Worm (Caenorhabditis elegans) whole organism, early embryonic: ENCODE results near the gene T23F4.2.
A peak's percentile ranks its signal among the peaks of the same experiment; 100 is the strongest.

ENCODE experiments used
- B0310.2 ChIP-seq: sonication (generic microtip); optimal IDR thresholded peaks from 2 replicates; lab custom pipeline; 2016; ENCODE audit warnings: mild to moderate bottlenecking, missing genetic modification characterization, missing compliant biosample characterization
- F13C5.2 ChIP-seq: sonication (generic microtip); optimal IDR thresholded peaks from 2 replicates; lab custom pipeline; 2017; ENCODE audit warnings: mild to moderate bottlenecking, missing genetic modification characterization, inconsistent platforms, missing compliant biosample characterization
- aly-1 ChIP-seq: sonication (generic microtip); optimal IDR thresholded peaks from 2 replicates; lab custom pipeline; 2016; ENCODE audit warnings: missing genetic modification characterization, missing compliant biosample characterization
- ama-1 ChIP-seq: fragments of 150-350 bp; optimal IDR thresholded peaks from 2 replicates; lab custom pipeline; 2014
- ceh-13 ChIP-seq: fragments of 200-800 bp; sonication (Bioruptor generic); optimal IDR thresholded peaks from 2 replicates; lab custom pipeline; 2018; ENCODE audit warnings: mild to moderate bottlenecking, missing genetic modification characterization, missing compliant biosample characterization
- ceh-36 ChIP-seq: sonication (generic microtip); optimal IDR thresholded peaks from 2 replicates; lab custom pipeline; 2016; ENCODE audit warnings: missing genetic modification characterization, inconsistent platforms, missing compliant biosample characterization
- ets-7 ChIP-seq: sonication (generic microtip); optimal IDR thresholded peaks from 2 replicates; lab custom pipeline; 2016; ENCODE audit warnings: missing genotype, missing genetic modification characterization, missing compliant biosample characterization
- flt-1 ChIP-seq: fragments of 200-800 bp; sonication (Bioruptor generic); IDR thresholded peaks from 2 replicates; pipeline ENCODE4 v1.3.6; 2022; ENCODE audit warnings: missing genetic modification characterization, missing compliant biosample characterization
- hmbx-1 ChIP-seq: sonication (generic microtip); optimal IDR thresholded peaks from 2 replicates; lab custom pipeline; 2016; ENCODE audit warnings: mild to moderate bottlenecking, missing genetic modification characterization, missing compliant biosample characterization
- hmg-4 ChIP-seq: fragments of 200-800 bp; sonication (Bioruptor generic); optimal IDR thresholded peaks from 2 replicates; lab custom pipeline; 2018; ENCODE audit warnings: mild to moderate bottlenecking, missing genetic modification characterization, missing compliant biosample characterization
- hnd-1 ChIP-seq: sonication (generic microtip); optimal IDR thresholded peaks from 2 replicates; lab custom pipeline; 2016; ENCODE audit warnings: missing genetic modification characterization, missing compliant biosample characterization
- pes-1 ChIP-seq: fragments of 200-800 bp; sonication (Bioruptor generic); IDR thresholded peaks from 2 replicates; pipeline ENCODE4 v1.3.6; 2022; ENCODE audit warnings: missing genetic modification reagents, missing genetic modification characterization, missing compliant biosample characterization
- scrt-1 ChIP-seq: fragments of 200-800 bp; sonication (Bioruptor generic); IDR thresholded peaks from 2 replicates; pipeline ENCODE4 v1.3.6; 2022; ENCODE audit warnings: missing genetic modification characterization, missing compliant biosample characterization
- sea-1 ChIP-seq: fragments of 200-800 bp; sonication (Bioruptor generic); conservative IDR thresholded peaks from 2 replicates; pipeline ENCODE4 v1.3.6; 2022; ENCODE audit warnings: missing genetic modification characterization, missing compliant biosample characterization
- tbx-11 ChIP-seq: fragments of 200-800 bp; sonication (Bioruptor generic); IDR thresholded peaks from 2 replicates; pipeline ENCODE4 v1.3.6; 2022; ENCODE audit warnings: missing genetic modification characterization, missing compliant biosample characterization
- tbx-37 ChIP-seq: fragments of 200-800 bp; sonication (Bioruptor generic); conservative IDR thresholded peaks from 2 replicates; pipeline ENCODE4 v1.3.6; 2022; ENCODE audit warnings: missing genetic modification reagents, missing genetic modification characterization, missing compliant biosample characterization
- tra-4 ChIP-seq: sonication (generic microtip); optimal IDR thresholded peaks from 2 replicates; lab custom pipeline; 2017; ENCODE audit warnings: missing genetic modification characterization, missing compliant biosample characterization

T23F4.2 gene

ce11 chrII:1130241-1130640 lies 33.1 kb upstream of the T23F4.2 start:
- TF ChIP-seq sea-1 (GFP tag; lab: Robert Waterston, UW), result no peak
- no peak for TF ChIP-seq hmbx-1 (tag; lab: Kevin White, UChicago)
- no peak for TF ChIP-seq tbx-11 (GFP tag; lab: Robert Waterston, UW)
- TF ChIP-seq hnd-1 (tag; lab: Kevin White, UChicago), result no peak
- no peak for TF ChIP-seq F13C5.2
- TF ChIP-seq tra-4 (tag; lab: Kevin White, UChicago), result no peak
- no peak for TF ChIP-seq tbx-37 (GFP tag; lab: Robert Waterston, UW)
- TF ChIP-seq B0310.2 (tag; lab: Kevin White, UChicago), result no peak
- no peak for TF ChIP-seq pes-1 (GFP tag; lab: Robert Waterston, UW)
- TF ChIP-seq scrt-1, result no peak
- no peak for TF ChIP-seq ceh-36 (tag; lab: Kevin White, UChicago)
- TF ChIP-seq ceh-13 (GFP tag; lab: Kevin White, UChicago), result no peak

DNA sequence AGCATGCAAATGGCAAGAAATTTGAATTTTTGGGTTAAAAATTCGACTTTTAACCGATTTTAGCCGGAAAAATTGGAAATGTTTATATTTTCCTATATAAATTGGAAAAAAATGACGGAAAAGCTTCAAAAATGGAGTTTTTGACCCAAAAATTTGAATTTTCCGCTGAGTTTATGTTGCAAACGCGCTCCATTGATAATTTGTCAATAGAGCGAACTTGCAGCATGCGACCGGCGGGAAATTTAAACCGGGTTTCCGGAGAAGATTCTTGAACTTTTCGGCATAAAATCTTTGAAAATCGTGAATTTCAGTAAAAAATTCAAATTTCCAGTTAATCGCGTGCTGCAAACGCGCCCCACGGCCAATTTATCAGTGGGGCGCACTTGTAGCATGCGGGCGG lies 32.0 kb upstream of the T23F4.2 start:
- TF ChIP-seq ceh-36 (tag; lab: Kevin White, UChicago), result no peak
- no peak for TF ChIP-seq sea-1 (GFP tag; lab: Robert Waterston, UW)
- no peak for TF ChIP-seq tbx-37 (GFP tag; lab: Robert Waterston, UW)
- no peak for TF ChIP-seq ceh-13 (GFP tag; lab: Kevin White, UChicago)
- TF ChIP-seq F13C5.2, result no peak
- no peak for TF ChIP-seq scrt-1
- no peak for TF ChIP-seq hmbx-1 (tag; lab: Kevin White, UChicago)
- no peak for TF ChIP-seq tra-4 (tag; lab: Kevin White, UChicago)
- TF ChIP-seq hmg-4 (GFP tag; lab: Kevin White, UChicago), result no peak
- no peak for TF ChIP-seq pes-1 (GFP tag; lab: Robert Waterston, UW)
- no peak for TF ChIP-seq tbx-11 (GFP tag; lab: Robert Waterston, UW)
- TF ChIP-seq ets-7, result no peak
- no peak for TF ChIP-seq hnd-1 (tag; lab: Kevin White, UChicago)
- no peak for TF ChIP-seq aly-1 (tag; lab: Kevin White, UChicago)
- no peak for TF ChIP-seq flt-1 (GFP tag; lab: Robert Waterston, UW)
- no peak for TF ChIP-seq ama-1 (lab: Kevin White, UChicago)
- TF ChIP-seq B0310.2 (tag; lab: Kevin White, UChicago), result no peak

DNA sequence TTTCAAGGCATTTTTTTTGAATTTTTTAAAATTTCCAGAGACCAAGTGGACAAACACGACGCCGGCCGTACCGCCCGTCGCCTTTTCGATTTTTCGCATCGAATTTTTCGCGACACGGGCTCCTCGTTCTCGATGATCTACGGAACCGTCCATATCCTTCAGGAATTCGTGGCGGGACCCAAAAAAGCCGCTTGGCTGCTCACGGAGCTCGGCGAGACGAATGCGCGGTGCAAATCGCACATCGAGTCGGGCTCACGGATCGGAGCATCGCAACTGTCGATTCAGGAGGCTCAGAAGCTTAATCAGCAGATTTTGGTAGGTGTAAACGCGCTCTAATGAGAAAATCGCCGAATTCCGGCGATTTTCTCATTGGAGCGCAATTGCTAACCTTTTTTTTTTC lies 31.6 kb upstream of the T23F4.2 start:
- TF ChIP-seq sea-1 (GFP tag; lab: Robert Waterston, UW) (no peak), hnd-1 (tag; lab: Kevin White, UChicago) (no peak), B0310.2 (tag; lab: Kevin White, UChicago) (no peak), ets-7 (no peak), scrt-1 (no peak), tra-4 (tag; lab: Kevin White, UChicago) (no peak), tbx-11 (GFP tag; lab: Robert Waterston, UW) (no peak), tbx-37 (GFP tag; lab: Robert Waterston, UW) (no peak), hmg-4 (GFP tag; lab: Kevin White, UChicago) (no peak), F13C5.2 (no peak), ceh-36 (tag; lab: Kevin White, UChicago) (no peak), ceh-13 (GFP tag; lab: Kevin White, UChicago) (no peak), pes-1 (GFP tag; lab: Robert Waterston, UW) (no peak)

ce11 chrII:1132750-1133149 lies 30.6 kb upstream of the T23F4.2 start:
- no peak for TF ChIP-seq hmbx-1 (tag; lab: Kevin White, UChicago)
- TF ChIP-seq tra-4 (tag; lab: Kevin White, UChicago), result no peak
- no peak for TF ChIP-seq ceh-36 (tag; lab: Kevin White, UChicago)
- no peak for TF ChIP-seq ama-1 (lab: Kevin White, UChicago)
- no peak for TF ChIP-seq scrt-1
- TF ChIP-seq aly-1 (tag; lab: Kevin White, UChicago), result no peak
- TF ChIP-seq F13C5.2, result no peak

- TF ChIP-seq hmbx-1 (tag; lab: Kevin White, UChicago) (no peak), aly-1 (tag; lab: Kevin White, UChicago) (no peak), ceh-36 (tag; lab: Kevin White, UChicago) (no peak), hmg-4 (GFP tag; lab: Kevin White, UChicago) (no peak), ceh-13 (GFP tag; lab: Kevin White, UChicago) (no peak), tbx-37 (GFP tag; lab: Robert Waterston, UW) (no peak), scrt-1 (no peak), tra-4 (tag; lab: Kevin White, UChicago) (no peak), flt-1 (GFP tag; lab: Robert Waterston, UW) (no peak), ama-1 (lab: Kevin White, UChicago) (no peak), sea-1 (GFP tag; lab: Robert Waterston, UW) (no peak), pes-1 (GFP tag; lab: Robert Waterston, UW) (no peak)
Measured at ce11 chrII:1133295-1133694, 30.1 kb upstream of the T23F4.2 start.

ce11 chrII:1134314-1135108 lies 28.9 kb upstream of the T23F4.2 start:
- peak; percentile 4 for TF ChIP-seq ets-7
- 0 out of 2 replicates have a peak, but pooled peaks have one; percentile 9 for TF ChIP-seq sea-1 (GFP tag; lab: Robert Waterston, UW)
- peak; percentile 62; the same call in 1 of the 2 replicates for TF ChIP-seq pes-1 (GFP tag; lab: Robert Waterston, UW)

- no peak for TF ChIP-seq scrt-1
- no peak for TF ChIP-seq aly-1 (tag; lab: Kevin White, UChicago)
- TF ChIP-seq tra-4 (tag; lab: Kevin White, UChicago), result no peak
- no peak for TF ChIP-seq ama-1 (lab: Kevin White, UChicago)
- TF ChIP-seq ceh-13 (GFP tag; lab: Kevin White, UChicago), result no peak
- TF ChIP-seq sea-1 (GFP tag; lab: Robert Waterston, UW), result no peak
- TF ChIP-seq flt-1 (GFP tag; lab: Robert Waterston, UW), result no peak
- TF ChIP-seq hmbx-1 (tag; lab: Kevin White, UChicago), result no peak
- no peak for TF ChIP-seq tbx-37 (GFP tag; lab: Robert Waterston, UW)
- no peak for TF ChIP-seq F13C5.2
Measured at ce11 chrII:1136485-1136884, 26.9 kb upstream of the T23F4.2 start, which contains the start of gene pod-2. pod-2 (plus strand) TSS chrII:1136785.
